Fruit fly (Drosophila melanogaster) whole organism, adult: Measurements from ENCODE around the gene CG2444.
"Not testable (repeated sequence)": the region's sequence is repeated elsewhere in the genome, so short reads cannot be mapped to it uniquely, and the experiment has no call there.

Experiments used
- CG11617 ChIP-seq: fragments of 200-800 bp; sonication (Bioruptor generic); optimal IDR thresholded peaks from 2 replicates; lab custom pipeline; 2017; ENCODE audit warnings: mild to moderate bottlenecking, missing biosample characterization, missing genetic modification reagents, missing genetic modification characterization
- CG12768 ChIP-seq: fragments of 200-800 bp; sonication (Bioruptor generic); optimal IDR thresholded peaks from 2 replicates; lab custom pipeline; 2017; ENCODE audit warnings: missing biosample characterization, missing genetic modification characterization, mild to moderate bottlenecking, moderate library complexity, missing genetic modification reagents
- CG14711 ChIP-seq: fragments of 200-800 bp; sonication (Bioruptor generic); optimal IDR thresholded peaks from 2 replicates; lab custom pipeline; 2018; ENCODE audit warnings: missing biosample characterization, mild to moderate bottlenecking, missing genetic modification characterization, moderate library complexity
- CG1620 ChIP-seq: fragments of 200-800 bp; sonication (Bioruptor generic); optimal IDR thresholded peaks from 2 replicates; lab custom pipeline; 2016; ENCODE audit warnings: missing biosample characterization, missing genetic modification characterization
- CG33017 ChIP-seq: fragments of 200-800 bp; sonication (Bioruptor generic); optimal IDR thresholded peaks from 2 replicates; lab custom pipeline; 2018; ENCODE audit warnings: missing biosample characterization, mild to moderate bottlenecking, missing genetic modification characterization, moderate library complexity
- CG5204 ChIP-seq: fragments of 200-800 bp; sonication (Bioruptor generic); optimal IDR thresholded peaks from 2 replicates; lab custom pipeline; 2016; ENCODE audit warnings: missing biosample characterization, missing genetic modification characterization
- CG7045 ChIP-seq: fragments of 200-800 bp; sonication (Bioruptor generic); optimal IDR thresholded peaks from 2 replicates; lab custom pipeline; 2017; ENCODE audit warnings: missing biosample characterization, mild to moderate bottlenecking, missing genetic modification characterization
- CG7101 ChIP-seq: fragments of 200-800 bp; sonication (Bioruptor generic); optimal IDR thresholded peaks from 2 replicates; lab custom pipeline; 2018; ENCODE audit warnings: missing biosample characterization, mild to moderate bottlenecking, missing genetic modification characterization, moderate library complexity
- Clk ChIP-seq: fragments of 200-800 bp; sonication (Bioruptor generic); optimal IDR thresholded peaks from 2 replicates; lab custom pipeline; 2017; ENCODE audit warnings: missing biosample characterization, missing genetic modification characterization
- Crg-1 ChIP-seq: fragments of 200-800 bp; sonication (Bioruptor generic); optimal IDR thresholded peaks from 2 replicates; lab custom pipeline; 2016; ENCODE audit warnings: missing biosample characterization, missing genetic modification characterization
- Hr96 ChIP-seq: fragments of 200-800 bp; sonication (Bioruptor generic); optimal IDR thresholded peaks from 2 replicates; lab custom pipeline; 2016; ENCODE audit warnings: missing biosample characterization, missing genetic modification characterization
- Mnt ChIP-seq: fragments of 200-800 bp; sonication (Bioruptor generic); optimal IDR thresholded peaks from 2 replicates; lab custom pipeline; 2016; ENCODE audit warnings: missing biosample characterization, mild to moderate bottlenecking, missing genetic modification characterization
- bab1 ChIP-seq: fragments of 200-800 bp; sonication (Bioruptor generic); optimal IDR thresholded peaks from 3 replicates; lab custom pipeline; 2019; ENCODE audit warnings: missing biosample characterization, mild to moderate bottlenecking, missing genetic modification characterization, moderate library complexity
- cic ChIP-seq: fragments of 200-800 bp; sonication (Bioruptor generic); optimal IDR thresholded peaks from 2 replicates; lab custom pipeline; 2017; ENCODE audit warnings: missing biosample characterization, mild to moderate bottlenecking, missing genetic modification characterization, moderate library complexity
- cnc ChIP-seq, 2 experiments: fragments of >200 bp; optimal IDR thresholded peaks; 2 replicates each; lab custom pipeline; 2017
- kay ChIP-seq: fragments of 200-800 bp; sonication (Bioruptor generic); peaks from one replicate; lab custom pipeline; 2016; ENCODE audit warnings: missing biosample characterization, missing genetic modification characterization, borderline replicate concordance
- ovo ChIP-seq: fragments of 200-800 bp; sonication (Bioruptor generic); optimal IDR thresholded peaks from 2 replicates; lab custom pipeline; 2016; ENCODE audit warnings: missing biosample characterization, missing genetic modification characterization
- pad ChIP-seq: fragments of 200-800 bp; sonication (Bioruptor generic); optimal IDR thresholded peaks from 3 replicates; lab custom pipeline; 2017; ENCODE audit warnings: missing biosample characterization, missing genetic modification characterization, mild to moderate bottlenecking, moderate library complexity, missing genetic modification reagents
- tj ChIP-seq: fragments of 200-800 bp; sonication (Bioruptor generic); optimal IDR thresholded peaks from 3 replicates; lab custom pipeline; 2017; ENCODE audit warnings: missing biosample characterization, mild to moderate bottlenecking, missing genetic modification characterization, moderate library complexity
- toe ChIP-seq: fragments of 200-800 bp; sonication (Bioruptor generic); optimal IDR thresholded peaks from 2 replicates; lab custom pipeline; 2016; ENCODE audit warnings: missing biosample characterization, missing genetic modification characterization

CG2444 gene

DNA sequence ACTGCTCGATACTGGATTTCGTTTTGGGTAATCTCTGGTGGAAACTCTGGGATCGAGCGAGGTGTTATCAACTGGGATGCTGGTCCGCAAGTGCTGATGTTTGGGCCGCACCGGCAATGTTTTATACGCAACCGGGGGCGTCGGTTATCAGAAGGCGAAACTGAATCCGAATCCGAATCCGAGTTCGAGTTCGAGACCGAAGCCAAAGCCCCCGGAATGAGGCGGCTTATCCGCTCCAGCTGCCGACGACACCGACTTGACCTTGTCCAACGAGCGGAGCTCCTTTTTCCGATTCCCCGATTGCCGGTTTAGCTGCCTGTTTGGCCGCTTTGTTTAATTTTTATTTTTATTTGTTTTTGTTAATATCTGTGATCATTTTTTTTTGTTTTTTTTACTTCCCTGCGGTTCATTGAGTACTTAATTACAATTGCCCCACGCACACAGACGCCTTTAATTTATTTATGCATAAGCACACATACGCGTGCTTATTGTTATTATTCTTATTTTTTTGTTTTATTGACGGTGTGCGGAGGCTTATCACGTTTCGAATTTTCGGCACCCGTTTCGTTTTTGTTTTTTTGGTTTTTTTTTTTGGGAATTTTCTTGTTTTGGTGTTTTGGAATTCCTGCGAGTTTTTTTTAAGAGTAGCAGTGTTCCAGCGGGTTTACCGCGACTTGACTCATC lies at the start of gene CG2444:
Gene CG2444, minus strand, starts transcription at position 372 of the 684 bp plus-strand sequence.
- no peak for TF ChIP-seq CG14711 (tag; lab: Kevin White, UChicago)
- no peak for TF ChIP-seq Mnt
- TF ChIP-seq CG7045 (GFP tag; lab: Kevin White, UChicago): no peak
- TF ChIP-seq bab1 (GFP tag; lab: Kevin White, UChicago): no peak
- no peak for TF ChIP-seq cic (GFP tag; lab: Kevin White, UChicago)
- no peak for TF ChIP-seq toe (GFP tag; lab: Kevin White, UChicago)
- no peak for TF ChIP-seq CG7101 (tag; lab: Kevin White, UChicago)
- TF ChIP-seq CG12768 (GFP tag; lab: Kevin White, UChicago): no peak
- TF ChIP-seq CG5204 (GFP tag; lab: Kevin White, UChicago): no peak
- TF ChIP-seq CG33017 (tag; lab: Kevin White, UChicago): no peak
- TF ChIP-seq CG11617 (GFP tag; lab: Kevin White, UChicago): no peak
- TF ChIP-seq tj (GFP tag; lab: Kevin White, UChicago): no peak
- TF ChIP-seq pad (GFP tag; lab: Kevin White, UChicago): no peak
- TF ChIP-seq Hr96 (GFP tag; lab: Kevin White, UChicago): no peak
- TF ChIP-seq Crg-1 (GFP tag; lab: Kevin White, UChicago): no peak
- TF ChIP-seq Clk: no peak
- TF ChIP-seq kay (GFP tag; lab: Kevin White, UChicago): no peak
- no peak for TF ChIP-seq cnc (optimal IDR thresholded peaks at IDR 0.05; lab: Kevin White, UChicago)
- TF ChIP-seq CG1620 (GFP tag; lab: Kevin White, UChicago): no peak

DNA sequence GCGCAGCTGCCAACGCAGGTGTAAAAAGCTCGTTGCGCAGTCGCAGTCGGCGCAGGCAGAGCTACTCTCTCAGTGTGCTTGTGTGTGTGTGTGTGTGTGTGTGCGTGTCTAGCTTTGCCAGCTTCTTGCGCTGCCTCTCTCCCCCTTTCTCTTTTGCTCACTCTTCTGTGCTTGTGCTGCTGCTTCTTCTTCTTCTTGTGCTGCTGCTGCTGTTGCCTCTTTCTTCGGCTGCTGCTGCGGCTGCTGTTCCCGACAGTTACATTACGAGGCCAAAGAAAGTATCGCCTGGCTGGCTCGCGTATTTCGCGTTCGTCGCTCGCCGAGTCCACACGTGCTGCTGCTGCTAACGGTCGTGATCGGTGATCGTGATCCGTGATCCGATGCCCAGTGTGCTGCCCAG lies 48.9 kb upstream of the CG2444 start, which contains the start of gene m:
Gene m, plus strand, starts transcription at position 301 of the 400 bp plus-strand sequence.
- TF ChIP-seq cic, CG11617, kay (GFP tag; lab: Kevin White, UChicago): not testable (repeated sequence)

DNA sequence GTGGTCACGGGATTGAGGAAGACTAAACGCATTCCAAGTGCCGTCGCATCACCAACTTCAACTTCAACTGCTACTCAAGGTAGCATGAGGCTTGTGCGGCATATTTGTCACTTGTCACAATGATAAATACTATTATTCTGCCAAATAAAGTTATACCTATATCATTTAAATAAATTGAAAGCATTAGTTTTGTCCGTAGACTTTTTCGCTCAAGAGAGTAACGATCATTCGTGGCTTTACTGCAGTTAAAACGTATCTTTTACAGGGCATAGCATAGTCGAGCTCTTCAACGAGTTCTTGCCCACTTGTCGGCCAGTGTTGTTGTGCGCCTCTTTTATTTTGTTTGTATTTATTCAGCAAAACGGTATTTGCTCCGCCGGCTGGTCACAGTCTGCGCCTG lies 31.3 kb upstream of the CG2444 start:
- TF ChIP-seq Mnt (no peak), pad (GFP tag; lab: Kevin White, UChicago) (no peak), bab1 (GFP tag; lab: Kevin White, UChicago) (no peak), Crg-1 (GFP tag; lab: Kevin White, UChicago) (no peak), CG7101 (tag; lab: Kevin White, UChicago) (no peak), CG33017 (tag; lab: Kevin White, UChicago) (no peak), kay (GFP tag; lab: Kevin White, UChicago) (no peak), tj (GFP tag; lab: Kevin White, UChicago) (no peak), CG11617 (GFP tag; lab: Kevin White, UChicago) (no peak), cic (GFP tag; lab: Kevin White, UChicago) (no peak), CG14711 (tag; lab: Kevin White, UChicago) (no peak), CG7045 (GFP tag; lab: Kevin White, UChicago) (no peak), ovo (GFP tag; lab: Kevin White, UChicago) (no peak), cnc (optimal IDR thresholded peaks at IDR 0.05; lab: Kevin White, UChicago) (no peak), CG1620 (GFP tag; lab: Kevin White, UChicago) (no peak), Clk (no peak), CG12768 (GFP tag; lab: Kevin White, UChicago) (no peak)

DNA sequence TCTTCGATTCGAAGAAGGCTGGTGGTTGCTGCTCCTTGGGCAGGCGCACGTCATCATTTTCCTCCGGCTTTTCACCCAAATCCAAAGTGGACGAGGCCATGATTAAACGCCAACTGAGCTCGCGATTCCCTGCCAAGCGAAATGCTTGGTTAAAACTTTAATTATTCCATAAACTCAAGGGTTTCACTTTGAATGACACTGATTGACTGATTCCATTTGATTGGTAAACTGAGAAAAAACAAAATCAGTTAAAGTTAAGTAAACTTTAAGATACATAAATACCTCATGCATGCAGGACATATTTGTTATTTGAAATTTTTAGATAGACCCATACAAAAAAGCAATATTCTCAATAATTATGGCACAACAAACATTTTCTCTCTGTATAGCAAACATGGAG lies 28.7 kb upstream of the CG2444 start, which contains the start of gene inaF-A:
Gene inaF-A, minus strand, starts transcription at position 101 of the 400 bp plus-strand sequence.
- no peak for TF ChIP-seq CG14711 (tag; lab: Kevin White, UChicago)
- TF ChIP-seq pad (GFP tag; lab: Kevin White, UChicago): no peak
- no peak for TF ChIP-seq CG33017 (tag; lab: Kevin White, UChicago)
- no peak for TF ChIP-seq CG5204 (GFP tag; lab: Kevin White, UChicago)
- TF ChIP-seq toe (GFP tag; lab: Kevin White, UChicago): no peak
- no peak for TF ChIP-seq bab1 (GFP tag; lab: Kevin White, UChicago)
- TF ChIP-seq CG7101 (tag; lab: Kevin White, UChicago): no peak
- TF ChIP-seq cnc (optimal IDR thresholded peaks at IDR 0.05; lab: Kevin White, UChicago): no peak
- TF ChIP-seq CG1620 (GFP tag; lab: Kevin White, UChicago): no peak
- no peak for TF ChIP-seq CG12768 (GFP tag; lab: Kevin White, UChicago)
- TF ChIP-seq CG11617 (GFP tag; lab: Kevin White, UChicago): no peak
- no peak for TF ChIP-seq ovo (GFP tag; lab: Kevin White, UChicago)
- no peak for TF ChIP-seq Clk
- TF ChIP-seq cic (GFP tag; lab: Kevin White, UChicago): no peak
- TF ChIP-seq kay (GFP tag; lab: Kevin White, UChicago): no peak
- no peak for TF ChIP-seq tj (GFP tag; lab: Kevin White, UChicago)
- TF ChIP-seq Mnt: no peak

DNA sequence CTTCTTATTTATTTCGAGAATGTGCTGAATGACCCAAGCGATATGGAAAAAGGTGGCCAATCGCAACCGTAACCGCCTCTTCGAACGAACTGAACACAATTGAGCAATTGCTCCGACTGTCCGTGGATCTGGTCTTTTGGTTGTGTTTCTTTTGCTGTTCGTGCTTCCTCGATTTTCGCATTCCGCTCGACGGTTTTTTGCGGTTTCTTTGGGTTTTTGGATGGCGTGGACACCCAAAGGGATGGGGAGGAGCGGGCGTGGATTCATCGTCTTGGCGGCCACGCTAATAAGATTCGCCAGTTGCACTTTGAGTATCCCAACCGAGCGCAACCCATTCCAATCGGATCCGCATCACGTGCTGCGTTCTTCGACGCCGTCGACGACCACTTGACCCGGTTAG lies 27.6 kb upstream of the CG2444 start, which contains the start of gene inaF-B:
Gene inaF-B, minus strand, starts transcription at position 101 of the 400 bp plus-strand sequence.
- no peak for TF ChIP-seq CG7101 (tag; lab: Kevin White, UChicago)

DNA sequence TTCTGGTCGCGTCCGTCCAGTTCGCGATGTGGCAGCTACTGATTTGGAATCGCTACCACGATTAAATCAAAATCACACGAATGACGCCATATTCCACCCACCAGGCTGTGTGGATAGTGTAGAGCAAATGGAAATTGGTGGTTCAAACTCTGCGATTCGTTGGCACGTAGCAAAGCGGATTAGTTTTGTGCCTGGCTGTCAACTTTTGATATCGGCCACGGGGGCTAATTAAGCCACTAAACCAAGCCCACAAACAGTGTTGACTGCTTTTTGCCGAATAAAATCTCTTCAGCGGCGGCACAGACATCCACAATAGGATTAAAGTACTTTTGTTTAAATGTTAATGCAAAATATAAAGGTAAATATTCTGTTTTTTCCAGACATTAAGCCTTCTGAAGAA lies 26.6 kb upstream of the CG2444 start, which contains the start of gene inaF-C:
Gene inaF-C, minus strand, starts transcription at position 101 of the 400 bp plus-strand sequence.
- no peak for TF ChIP-seq ovo (GFP tag; lab: Kevin White, UChicago)
- no peak for TF ChIP-seq kay (GFP tag; lab: Kevin White, UChicago)
